Worm (Caenorhabditis elegans) whole organism, L2 larva: Measurements from ENCODE around the gene F28H7.2.

ENCODE experiments used
- C34F6.9 ChIP-seq: fragments of 150-350 bp; optimal IDR thresholded peaks from 2 replicates; lab custom pipeline; 2014; ENCODE audit warnings: missing biosample characterization, missing genetic modification characterization
- ZK546.5 ChIP-seq: sonication (generic microtip); optimal IDR thresholded peaks from 2 replicates; lab custom pipeline; 2017; ENCODE audit warnings: missing biosample characterization, missing genetic modification characterization
- alr-1 ChIP-seq: fragments of 150-350 bp; optimal IDR thresholded peaks from 2 replicates; lab custom pipeline; 2014; ENCODE audit warnings: missing biosample characterization, missing genetic modification characterization
- ceh-82 ChIP-seq: fragments of 150-350 bp; optimal IDR thresholded peaks from 2 replicates; lab custom pipeline; 2014; ENCODE audit warnings: missing biosample characterization, missing genetic modification characterization
- lsy-2 ChIP-seq, 2 experiments: fragments of 150-350 bp in 1 of 2; sonication (generic microtip) in 1 of 2; optimal IDR thresholded peaks; 2 replicates each; lab custom pipeline; 2014 to 2017; ENCODE audit warnings: missing biosample characterization in 2 of 2, missing genetic modification characterization in 2 of 2
- nhr-25 ChIP-seq: fragments of 150-350 bp; sonication (generic microtip); optimal IDR thresholded peaks from 3 replicates; lab custom pipeline; 2014; ENCODE audit warnings: missing biosample characterization, missing genetic modification characterization
- nhr-77 ChIP-seq: fragments of 150-350 bp; optimal IDR thresholded peaks from 2 replicates; lab custom pipeline; 2014; ENCODE audit warnings: missing biosample characterization, missing genetic modification characterization
- skn-1 ChIP-seq: sonication (generic microtip); optimal IDR thresholded peaks from 2 replicates; lab custom pipeline; 2017; ENCODE audit warnings: missing biosample characterization, missing genetic modification characterization
- unc-39 ChIP-seq: fragments of 150-350 bp; optimal IDR thresholded peaks from 2 replicates; lab custom pipeline; 2014; ENCODE audit warnings: missing biosample characterization, missing genetic modification characterization
- unc-62 ChIP-seq: fragments of 150-350 bp; optimal IDR thresholded peaks from 2 replicates; lab custom pipeline; 2014; ENCODE audit warnings: missing biosample characterization, missing genetic modification reagents, missing genetic modification characterization
- zag-1 ChIP-seq: fragments of 150-350 bp; optimal IDR thresholded peaks from 2 replicates; lab custom pipeline; 2014; ENCODE audit warnings: missing biosample characterization, missing genetic modification characterization
- ztf-11 ChIP-seq: sonication (generic microtip); optimal IDR thresholded peaks from 2 replicates; lab custom pipeline; 2017; ENCODE audit warnings: missing biosample characterization, missing genetic modification characterization

DNA sequence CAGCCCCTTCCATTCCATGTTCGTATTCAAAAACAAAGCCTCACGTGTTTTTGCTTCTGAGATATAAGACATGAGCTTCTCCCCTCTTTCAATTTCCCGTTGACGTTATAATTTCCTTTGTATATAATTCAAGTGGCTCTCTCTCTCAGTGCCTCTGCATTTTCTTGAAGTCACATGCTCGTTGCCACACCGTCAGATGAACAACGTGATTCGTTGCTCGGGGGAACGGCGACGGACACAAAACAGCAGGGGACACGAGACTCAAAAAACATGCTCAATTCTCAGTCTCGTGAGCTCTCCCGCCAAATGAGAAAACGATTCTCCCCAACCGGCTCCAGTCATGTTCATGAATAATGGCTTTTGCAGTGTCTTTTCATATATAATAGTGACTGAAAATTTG is 39.4 kb upstream of the F28H7.2 start:
- TF ChIP-seq ZK546.5 (tag; lab: Kevin White, UChicago): no peak
- no peak for TF ChIP-seq unc-39
- no peak for TF ChIP-seq nhr-77 (tag; lab: Kevin White, UChicago)
- no peak for TF ChIP-seq ceh-82 (tag; lab: Kevin White, UChicago)
- TF ChIP-seq lsy-2 (tag; optimal IDR thresholded peaks at IDR 0.05; lab: Kevin White, UChicago): no peak
- TF ChIP-seq zag-1 (tag; lab: Kevin White, UChicago): no peak
- no peak for TF ChIP-seq alr-1 (tag; lab: Kevin White, UChicago)
- no peak for TF ChIP-seq C34F6.9
- no peak for TF ChIP-seq skn-1 (tag; lab: Kevin White, UChicago)
- no peak for TF ChIP-seq ztf-11 (tag; lab: Kevin White, UChicago)
- no peak for TF ChIP-seq nhr-25
- TF ChIP-seq unc-62 (GFP tag; lab: Kevin White, UChicago): no peak
